Worm (Caenorhabditis elegans): ENCODE measurements around the gene tag-65.

tag-65 gene

DNA sequence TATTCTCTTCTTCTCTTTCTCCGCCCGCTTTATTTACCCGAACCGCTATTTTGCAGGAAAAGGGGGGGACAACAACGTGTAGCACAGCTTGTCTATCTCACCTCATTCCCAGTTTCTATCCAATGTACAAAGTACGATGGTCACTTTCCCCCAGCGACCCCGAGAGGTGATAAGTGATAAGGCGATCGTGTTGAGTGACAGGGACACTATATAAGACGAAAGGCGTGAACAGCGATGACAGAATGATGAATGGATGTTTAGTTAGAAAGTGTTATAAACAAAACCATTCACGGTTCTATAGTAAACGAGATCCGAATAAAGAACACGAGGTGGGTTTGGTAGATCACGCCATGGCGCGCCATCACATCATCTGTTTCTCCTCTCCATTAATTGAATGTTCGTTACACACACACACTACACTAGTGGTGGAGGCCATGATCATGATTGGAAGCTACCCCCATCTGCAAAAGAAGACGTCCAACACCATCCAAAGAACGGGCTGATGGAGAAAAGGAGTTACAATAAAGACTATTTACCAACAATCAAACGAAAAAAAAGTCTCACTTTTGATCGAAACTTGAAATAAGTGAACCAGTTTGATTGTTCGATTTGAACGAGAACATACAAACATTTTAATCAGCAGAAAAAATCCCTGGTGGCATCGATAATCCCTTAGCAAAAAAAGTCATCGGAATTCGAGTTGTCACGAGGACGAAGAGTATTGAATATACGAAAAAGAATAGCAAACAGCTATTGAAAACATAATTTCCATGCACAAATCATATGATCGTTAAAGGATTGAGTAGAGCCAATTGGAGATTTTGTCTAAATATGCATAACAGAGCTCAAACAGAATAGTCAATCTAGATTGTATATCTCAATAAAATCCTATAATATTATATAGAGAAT lies 21.8 kb downstream of the tag-65 start (continued):
- TF ChIP-seq nhr-10 (tag; optimal IDR thresholded peaks at IDR 0.05), result peak; percentile 84
- no peak for TF ChIP-seq F37D6.2 (tag; optimal IDR thresholded peaks at IDR 0.05)
- 0 out of 2 replicates have a peak, but pooled peaks have one; percentile 24 for TF ChIP-seq hmg-1.1 (GFP tag; IDR thresholded peaks at IDR 0.05)
- no peak for TF ChIP-seq F49E8.2 (tag; optimal IDR thresholded peaks at IDR 0.05; ENCODE audit: borderline replicate concordance)
- 0 out of 2 replicates have a peak, but pooled peaks have one; percentile 20 for TF ChIP-seq Y75B8A.6 (GFP tag; IDR thresholded peaks at IDR 0.05)
- TF ChIP-seq zip-11 (GFP tag; IDR thresholded peaks at IDR 0.05), result no peak
- TF ChIP-seq gei-8 (GFP tag; optimal IDR thresholded peaks at IDR 0.05), result peak; percentile 69
- peak; percentile 34 for TF ChIP-seq attf-4 (tag; optimal IDR thresholded peaks at IDR 0.05)
- peak in 1 of 2 experiments; percentile 92 for TF ChIP-seq unc-62 (GFP tag; optimal IDR thresholded peaks at IDR 0.05 in 1 of 2)
- TF ChIP-seq unc-62 (tag; optimal IDR thresholded peaks at IDR 0.05), result no peak
- peak; percentile 78; the same call in 1 of the 2 replicates for TF ChIP-seq tra-1 (GFP tag; IDR thresholded peaks at IDR 0.05)
- TF ChIP-seq unc-39 (tag; optimal IDR thresholded peaks at IDR 0.05), result no peak
- TF ChIP-seq sdz-12 (GFP tag; optimal IDR thresholded peaks at IDR 0.05), result no peak
- TF ChIP-seq ceh-20 (GFP tag; IDR thresholded peaks at IDR 0.05), result peak; percentile 57; the same call in 1 of the 2 replicates
- TF ChIP-seq lin-29 (GFP tag; IDR thresholded peaks at IDR 0.05), result no peak
- TF ChIP-seq unc-130 (GFP tag; optimal IDR thresholded peaks at IDR 0.05), result no peak
- TF ChIP-seq zfp-3 (GFP tag; conservative IDR thresholded peaks at IDR 0.05), result peak; percentile 80
- no peak for TF ChIP-seq madf-9 (GFP tag; conservative IDR thresholded peaks at IDR 0.05)
- TF ChIP-seq pha-4 (GFP tag; IDR thresholded peaks at IDR 0.05), result peak; percentile 14
- TF ChIP-seq pha-4 (tag; optimal IDR thresholded peaks at IDR 0.05), result no peak
- peak; percentile 10 for TF ChIP-seq Y5F2A.4 (GFP tag; optimal IDR thresholded peaks at IDR 0.05)
- no peak for TF ChIP-seq fkh-10 (GFP tag; optimal IDR thresholded peaks at IDR 0.05)
- peak in 1 of 2 experiments; percentile 63 for TF ChIP-seq daf-16 (GFP tag; optimal IDR thresholded peaks at IDR 0.05)
- peak; percentile 91 for TF ChIP-seq daf-16 (tag; optimal IDR thresholded peaks at IDR 0.05)
- TF ChIP-seq mdt-29 (GFP tag; IDR thresholded peaks at IDR 0.05), result peak; percentile 74
- peak; percentile 89 for TF ChIP-seq nhr-48 (tag; optimal IDR thresholded peaks at IDR 0.05)
- TF ChIP-seq egl-43 (GFP tag; IDR thresholded peaks at IDR 0.05), result no peak
- TF ChIP-seq ctbp-1 (GFP tag; IDR thresholded peaks at IDR 0.05), result no peak

- TF ChIP-seq hlh-30 (tag; optimal IDR thresholded peaks at IDR 0.05; ENCODE audit: insufficient read depth), result peak; percentile 69
- peak; percentile 80 for TF ChIP-seq mep-1 (tag; optimal IDR thresholded peaks at IDR 0.05)
- no peak for TF ChIP-seq spr-3 (GFP tag; optimal IDR thresholded peaks at IDR 0.05)
- no peak for TF ChIP-seq saeg-2 (GFP tag; IDR thresholded peaks at IDR 0.05)
- TF ChIP-seq jun-1 (tag; optimal IDR thresholded peaks at IDR 0.05), result no peak
- TF ChIP-seq ceh-32 (tag; optimal IDR thresholded peaks at IDR 0.05; ENCODE audit: poor library complexity), result no peak
- no peak for TF ChIP-seq aha-1 (tag)
- TF ChIP-seq daf-12 (tag; optimal IDR thresholded peaks at IDR 0.05), result no peak
- no peak for TF ChIP-seq F10B5.3 (tag; optimal IDR thresholded peaks at IDR 0.05)
- no peak for TF ChIP-seq skn-1 (tag; optimal IDR thresholded peaks at IDR 0.05)
- TF ChIP-seq nhr-48 (tag; optimal IDR thresholded peaks at IDR 0.05), result peak; percentile 22
- peak; percentile 79 for TF ChIP-seq hmg-1.1 (GFP tag; IDR thresholded peaks at IDR 0.05)
- no peak for TF ChIP-seq unc-130 (GFP tag; optimal IDR thresholded peaks at IDR 0.05)
- TF ChIP-seq pha-4 (GFP tag; IDR thresholded peaks at IDR 0.05), result peak; percentile 72; the same call in 1 of the 2 replicates
- TF ChIP-seq pha-4 (tag; optimal IDR thresholded peaks at IDR 0.05), result peak; percentile 6
- no peak for TF ChIP-seq Y105C5A.15 (GFP tag; IDR thresholded peaks at IDR 0.05)
- TF ChIP-seq Y5F2A.4 (GFP tag; optimal IDR thresholded peaks at IDR 0.05), result no peak
- TF ChIP-seq madf-5 (GFP tag; IDR thresholded peaks at IDR 0.05), result no peak
- no peak for TF ChIP-seq R02D3.7 (tag; optimal IDR thresholded peaks at IDR 0.05)
- TF ChIP-seq nhr-42 (GFP tag; IDR thresholded peaks at IDR 0.05), result no peak
- TF ChIP-seq egl-27 (tag; optimal IDR thresholded peaks at IDR 0.05), result no peak
- no peak for TF ChIP-seq daf-19 (GFP tag; conservative IDR thresholded peaks at IDR 0.05)
- peak; percentile 41 for TF ChIP-seq lin-39 (tag; optimal IDR thresholded peaks at IDR 0.05)
- TF ChIP-seq lin-15B (tag; optimal IDR thresholded peaks at IDR 0.05), result no peak
- TF ChIP-seq T26A8.4 (GFP tag; IDR thresholded peaks at IDR 0.05), result no peak
- no peak for TF ChIP-seq T20F7.1 (GFP tag; optimal IDR thresholded peaks at IDR 0.05)
- TF ChIP-seq pqm-1 (tag; optimal IDR thresholded peaks at IDR 0.05), result no peak
Observed at ce11 chrV:13655202-13655764, 23.1 kb downstream of the tag-65 start.

Data from whole organism, L4 larva.